Fruit fly (Drosophila melanogaster): Measurements from ENCODE around the gene Dd.

Dd gene

DNA sequence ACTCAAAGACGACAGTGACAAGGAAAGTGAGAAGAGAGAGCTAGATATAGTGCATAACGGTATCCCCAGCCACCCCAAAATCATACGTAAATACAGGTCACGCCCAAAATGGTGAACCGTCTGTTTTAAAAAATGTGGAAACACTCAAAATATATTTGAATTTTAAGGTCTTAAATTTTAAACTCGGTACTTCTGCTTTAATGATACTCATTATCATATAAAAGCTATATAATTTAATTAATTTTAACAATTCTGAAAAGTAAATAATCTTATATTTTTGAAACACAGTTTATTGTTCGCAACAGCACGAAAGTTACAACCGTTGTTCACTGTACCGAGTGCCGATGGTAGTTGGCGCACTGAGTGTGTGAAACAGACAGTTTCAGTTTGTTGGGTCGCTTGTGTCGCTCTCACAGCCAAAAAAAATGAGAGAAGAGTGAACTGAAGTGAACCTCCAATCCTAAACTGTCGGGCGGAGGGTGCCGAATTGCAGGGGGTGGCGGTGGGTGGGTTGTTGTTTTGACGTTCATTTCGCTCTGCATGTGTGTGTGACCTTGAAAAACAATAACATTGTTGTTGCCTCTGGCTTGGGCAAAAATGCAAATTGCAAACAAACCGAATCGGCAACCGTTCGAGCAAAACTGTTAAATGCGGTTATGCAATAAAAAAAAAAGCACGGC is 42.6 kb upstream of the Dd start (continued):
- TF ChIP-seq CG13287 (GFP tag; IDR thresholded peaks at IDR 0.05; ENCODE audit: partially characterized antibody) (no peak; the same call in 1 of the 2 replicates), Nf-YA (GFP tag; IDR thresholded peaks at IDR 0.05) (peak; percentile 56), CG43689 (GFP tag; IDR thresholded peaks at IDR 0.05) (peak; percentile 75), ranshi (GFP tag; IDR thresholded peaks at IDR 0.05) (peak; percentile 87), HLHmδ (GFP tag; optimal IDR thresholded peaks at IDR 0.05) (no peak), Ets65A (GFP tag) (peak; percentile 93), CrebB (tag; optimal IDR thresholded peaks at IDR 0.05) (peak; percentile 86), NK7.1 (GFP tag; optimal IDR thresholded peaks at IDR 0.05) (no peak), vnd (GFP tag; IDR thresholded peaks at IDR 0.05; ENCODE audit: partially characterized antibody) (no peak), Hr51 (GFP tag; optimal IDR thresholded peaks at IDR 0.05) (peak; percentile 20 to 94), CG32532 (GFP tag; IDR thresholded peaks at IDR 0.05) (peak; percentile 86), ac (GFP tag; optimal IDR thresholded peaks at IDR 0.05) (peak; percentile 42), CG5953 (GFP tag; IDR thresholded peaks at IDR 0.05) (peak; percentile 57; the same call in 1 of the 2 replicates), bsh (GFP tag; optimal IDR thresholded peaks at IDR 0.05) (peak; percentile 48 to 90), CG4424 (GFP tag; optimal IDR thresholded peaks at IDR 0.05) (peak; percentile 86), Ravus (GFP tag; IDR thresholded peaks at IDR 0.05) (peak; percentile 80), ato (GFP tag; IDR thresholded peaks at IDR 0.05; ENCODE audit: partially characterized antibody) (no peak), CG6654 (GFP tag; optimal IDR thresholded peaks at IDR 0.05) (peak; percentile 80), fu2 (GFP tag; optimal IDR thresholded peaks at IDR 0.05) (no peak), zen (tag; optimal IDR thresholded peaks at IDR 0.05) (peak; percentile 74), Nf-YC (tag; optimal IDR thresholded peaks at IDR 0.05) (peak; percentile 86), HmgD (GFP tag; optimal IDR thresholded peaks at IDR 0.05) (no peak), CG6813 (GFP tag; optimal IDR thresholded peaks at IDR 0.05) (peak; percentile 90), knrl (GFP tag; IDR thresholded peaks at IDR 0.05; ENCODE audit: partially characterized antibody) (no peak), gem (tag; optimal IDR thresholded peaks at IDR 0.05) (peak; percentile 96), Hand (GFP tag; optimal IDR thresholded peaks at IDR 0.05) (peak; percentile 93), CG15073 (GFP tag; optimal IDR thresholded peaks at IDR 0.05) (peak; percentile 42), CG10274 (GFP tag; optimal IDR thresholded peaks at IDR 0.05) (peak; percentile 74), CG30020 (tag; optimal IDR thresholded peaks at IDR 0.05) (peak; percentile 73), lmd (GFP tag; IDR thresholded peaks at IDR 0.05) (peak; percentile 93), E2f2 (GFP tag; IDR thresholded peaks at IDR 0.05) (peak; percentile 69), CG15269 (tag; optimal IDR thresholded peaks at IDR 0.05) (peak; percentile 95), Eip74EF (GFP tag; optimal IDR thresholded peaks at IDR 0.05) (peak in 1 of 2 experiments; percentile 91), CG10565 (GFP tag; optimal IDR thresholded peaks at IDR 0.05) (no peak), eyg (GFP tag; optimal IDR thresholded peaks at IDR 0.05) (no peak), Lim3 (GFP tag; IDR thresholded peaks at IDR 0.05) (0 out of 2 replicates have a peak, but pooled peaks have one; percentile 30), dm (GFP tag; optimal IDR thresholded peaks at IDR 0.05) (no peak), org-1 (GFP tag; optimal IDR thresholded peaks at IDR 0.05) (peak; percentile 91), abd-A (tag; optimal IDR thresholded peaks at IDR 0.05) (no peak), shn (GFP tag; optimal IDR thresholded peaks at IDR 0.05) (peak; percentile 26), CG11093 (GFP tag; IDR thresholded peaks at IDR 0.05) (peak; percentile 83), CG15696 (tag; optimal IDR thresholded peaks at IDR 0.05) (peak; percentile 83), CG18476 (GFP tag; optimal IDR thresholded peaks at IDR 0.05) (peak; percentile 78), CG2116 (GFP tag; optimal IDR thresholded peaks at IDR 0.05) (peak; percentile 43), CG17829 (tag; optimal IDR thresholded peaks at IDR 0.05) (peak; percentile 89), CG4328 (GFP tag; optimal IDR thresholded peaks at IDR 0.05) (peak; percentile 92), CG14014 (GFP tag; IDR thresholded peaks at IDR 0.05) (peak; percentile 86), HLH3B (GFP tag; IDR thresholded peaks at IDR 0.05) (peak; percentile 87), CG18619 (GFP tag; optimal IDR thresholded peaks at IDR 0.05) (peak; percentile 91)

All from whole organism, embryonic.